Fruit fly (Drosophila melanogaster) S2 (cell line): ENCODE results near the gene Evi5.

Source experiments
- CG8478 ChIP-seq: fragments of >200 bp; optimal IDR thresholded peaks from 2 replicates; lab custom pipeline; 2018
- CTCF ChIP-seq, 2 experiments: fragments of >200 bp; optimal IDR thresholded peaks; 2 replicates each; lab custom pipeline; 2018

DNA sequence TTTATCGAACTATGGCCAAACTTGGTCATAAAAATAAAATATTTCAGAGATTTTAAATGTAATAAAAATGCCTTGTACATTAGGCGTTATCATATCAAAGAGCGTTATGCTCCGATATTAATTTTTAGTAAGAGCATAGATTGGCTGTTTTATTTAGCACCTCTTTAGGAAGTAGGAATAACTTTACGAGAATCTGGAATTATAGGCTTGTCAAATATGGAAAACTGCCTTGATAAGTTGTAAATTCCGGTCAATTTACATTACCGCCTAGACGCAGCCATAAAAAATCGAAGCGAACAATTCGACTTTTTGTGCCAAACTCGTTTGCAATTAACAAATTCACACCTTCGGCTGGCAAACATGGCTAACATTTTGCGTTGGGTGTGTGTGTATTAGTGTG lies 32.1 kb downstream of the Evi5 start:
- TF ChIP-seq CTCF (optimal IDR thresholded peaks at IDR 0.05; lab: Kevin White, UChicago) (no peak), CG8478 (lab: Kevin White, UChicago) (no peak)
